Worm (Caenorhabditis elegans): ENCODE results near the gene C34F6.12.

Gene C34F6.12

ce11 chrX:11226595-11226994 lies at the start of gene C34F6.12:
C34F6.12 (minus strand) TSS chrX:11226695.
- no peak for TF ChIP-seq unc-62 (GFP tag; optimal IDR thresholded peaks at IDR 0.05)

ce11 chrX:11270882-11271281 lies 44.4 kb upstream of the C34F6.12 start, which contains the start of gene ifa-1:
ifa-1 (plus strand) TSS chrX:11271182.
- no peak for TF ChIP-seq unc-62 (GFP tag; optimal IDR thresholded peaks at IDR 0.05)

- no peak for TF ChIP-seq unc-62 (GFP tag; optimal IDR thresholded peaks at IDR 0.05)
Observed at ce11 chrX:11268970-11269369, 42.5 kb upstream of the C34F6.12 start, which contains the start of gene C03A3.3. C03A3.3 (minus strand) TSS chrX:11269070.

- no peak for TF ChIP-seq unc-62 (GFP tag; optimal IDR thresholded peaks at IDR 0.05)
Observed at ce11 chrX:11266711-11267110, 40.2 kb upstream of the C34F6.12 start, which contains the start of gene C03A3.9. C03A3.9 (plus strand) TSS chrX:11267011.

- no peak for TF ChIP-seq unc-62 (GFP tag; optimal IDR thresholded peaks at IDR 0.05)
Observed at ce11 chrX:11264715-11265114, 38.2 kb upstream of the C34F6.12 start.

- TF ChIP-seq unc-62 (GFP tag; optimal IDR thresholded peaks at IDR 0.05) = no peak
Observed at ce11 chrX:11262319-11263074, 36.0 kb upstream of the C34F6.12 start, which contains the start of gene C03A3.2. C03A3.2 (plus strand) TSS chrX:11262848.

- no peak for TF ChIP-seq unc-62 (GFP tag; optimal IDR thresholded peaks at IDR 0.05)
Observed at ce11 chrX:11257071-11257470, 30.6 kb upstream of the C34F6.12 start, which contains the start of gene C03A3.1. C03A3.1 (plus strand) TSS chrX:11257361.

- no peak for TF ChIP-seq unc-62 (GFP tag; optimal IDR thresholded peaks at IDR 0.05)
Observed at ce11 chrX:11252429-11252828, 25.9 kb upstream of the C34F6.12 start.

- no peak for TF ChIP-seq unc-62 (GFP tag; optimal IDR thresholded peaks at IDR 0.05)
Observed at ce11 chrX:11251928-11252327, 25.4 kb upstream of the C34F6.12 start.

- TF ChIP-seq unc-62 (GFP tag; optimal IDR thresholded peaks at IDR 0.05) = no peak
Observed at ce11 chrX:11250983-11251382, 24.5 kb upstream of the C34F6.12 start.

ce11 chrX:11249392-11249791 lies 22.9 kb upstream of the C34F6.12 start:
- TF ChIP-seq unc-62 (GFP tag; optimal IDR thresholded peaks at IDR 0.05) = no peak

ce11 chrX:11248083-11248482 lies 21.6 kb upstream of the C34F6.12 start:
- TF ChIP-seq unc-62 (GFP tag; optimal IDR thresholded peaks at IDR 0.05) = no peak

ce11 chrX:11245056-11245455 lies 18.6 kb upstream of the C34F6.12 start:
- TF ChIP-seq unc-62 (GFP tag; optimal IDR thresholded peaks at IDR 0.05) = no peak

ce11 chrX:11243604-11244003 lies 17.1 kb upstream of the C34F6.12 start:
- no peak for TF ChIP-seq unc-62 (GFP tag; optimal IDR thresholded peaks at IDR 0.05)

ce11 chrX:11241479-11241878 lies 15.0 kb upstream of the C34F6.12 start:
- TF ChIP-seq unc-62 (GFP tag; optimal IDR thresholded peaks at IDR 0.05) = no peak

ce11 chrX:11240585-11241115 lies 14.2 kb upstream of the C34F6.12 start, which contains the start of gene C34F6.10:
C34F6.10 (minus strand) TSS chrX:11240635.
- TF ChIP-seq unc-62 (GFP tag; optimal IDR thresholded peaks at IDR 0.05) = no peak

- no peak for TF ChIP-seq unc-62 (GFP tag; optimal IDR thresholded peaks at IDR 0.05)
Observed at ce11 chrX:11222597-11223218, 3.8 kb downstream of the C34F6.12 start, which contains the start of gene C34F6.9. C34F6.9 (minus strand) TSS chrX:11222647.

Data from whole organism, dauer.